Fruit fly (Drosophila melanogaster) whole organism, embryonic: ENCODE results near the gene CG10365.

ENCODE experiments used
- Bgb ChIP-seq: fragments of 200-800 bp; sonication (Bioruptor generic); IDR thresholded peaks from 2 replicates; pipeline ENCODE4 v1.3.6; 2022; ENCODE audit warnings: missing biosample characterization, missing genetic modification characterization; ENCODE audit not compliant: partially characterized antibody
- Blimp-1 ChIP-seq: fragments of 200-800 bp; sonication (Bioruptor generic); optimal IDR thresholded peaks from 3 replicates; lab custom pipeline; 2018; ENCODE audit warnings: missing biosample characterization, missing genetic modification characterization, mild to moderate bottlenecking, moderate library complexity, missing genetic modification reagents
- CG10209 ChIP-seq: fragments of 200-800 bp; sonication (Bioruptor generic); optimal IDR thresholded peaks from 3 replicates; lab custom pipeline; 2017; ENCODE audit warnings: missing biosample characterization, mild to moderate bottlenecking, missing genetic modification characterization, missing genetic modification reagents
- CG11247 ChIP-seq: fragments of 200-800 bp; sonication (Bioruptor generic); IDR thresholded peaks from 2 replicates; pipeline ENCODE4 v1.3.6; 2022; ENCODE audit warnings: missing biosample characterization, missing genetic modification characterization
- CG11398 ChIP-seq: fragments of 200-800 bp; sonication (Bioruptor generic); optimal IDR thresholded peaks from 2 replicates; lab custom pipeline; 2016; ENCODE audit warnings: missing biosample characterization, missing genetic modification characterization
- CG12659 ChIP-seq: fragments of 200-800 bp; sonication (Bioruptor generic); optimal IDR thresholded peaks from 3 replicates; lab custom pipeline; 2017; ENCODE audit warnings: mild to moderate bottlenecking, missing biosample characterization, missing genetic modification reagents, missing genetic modification characterization
- CG13775 ChIP-seq: fragments of 200-800 bp; sonication (Bioruptor generic); optimal IDR thresholded peaks from 3 replicates; lab custom pipeline; 2017; ENCODE audit warnings: missing biosample characterization, mild to moderate bottlenecking, missing genetic modification characterization
- CG14710 ChIP-seq: fragments of 200-800 bp; sonication (Bioruptor generic); optimal IDR thresholded peaks from 3 replicates; lab custom pipeline; 2019; ENCODE audit warnings: missing biosample characterization, mild to moderate bottlenecking, missing genetic modification characterization, moderate library complexity
- CG31441 ChIP-seq: fragments of 200-800 bp; sonication (Bioruptor generic); IDR thresholded peaks from 2 replicates; pipeline ENCODE4 v1.3.6; 2022; ENCODE audit warnings: missing biosample characterization, missing genetic modification characterization
- CG4424 ChIP-seq: fragments of 200-800 bp; sonication (Bioruptor generic); optimal IDR thresholded peaks from 3 replicates; lab custom pipeline; 2016; ENCODE audit warnings: missing biosample characterization, missing genetic modification characterization
- CG4730 ChIP-seq: fragments of 200-800 bp; sonication (Bioruptor generic); IDR thresholded peaks from 2 replicates; pipeline ENCODE4 v1.3.6; 2022; ENCODE audit warnings: missing biosample characterization, missing genetic modification characterization
- CG6654 ChIP-seq: fragments of 200-800 bp; sonication (Bioruptor generic); optimal IDR thresholded peaks from 2 replicates; lab custom pipeline; 2017; ENCODE audit warnings: missing biosample characterization, mild to moderate bottlenecking, missing genetic modification characterization
- CG7372 ChIP-seq: fragments of 200-800 bp; sonication (Bioruptor generic); IDR thresholded peaks from 2 replicates; pipeline ENCODE4 v1.3.6; 2022; ENCODE audit warnings: missing biosample characterization, missing genetic modification characterization
- CG7556 ChIP-seq: fragments of 200-800 bp; sonication (Bioruptor generic); optimal IDR thresholded peaks from 2 replicates; lab custom pipeline; 2017; ENCODE audit warnings: missing biosample characterization, mild to moderate bottlenecking, missing genetic modification characterization
- CG8089 ChIP-seq: fragments of 200-800 bp; sonication (Bioruptor generic); optimal IDR thresholded peaks from 3 replicates; lab custom pipeline; 2016; ENCODE audit warnings: missing biosample characterization, missing genetic modification characterization
- CG8765 ChIP-seq: fragments of 200-800 bp; sonication (Bioruptor generic); IDR thresholded peaks from 2 replicates; pipeline ENCODE4 v1.3.6; 2022; ENCODE audit warnings: missing biosample characterization, missing genetic modification characterization
- CG9727 ChIP-seq: fragments of 200-800 bp; sonication (Bioruptor generic); optimal IDR thresholded peaks from 3 replicates; lab custom pipeline; 2017; ENCODE audit warnings: missing biosample characterization, mild to moderate bottlenecking, missing genetic modification characterization
- CTCF ChIP-seq: fragments of 200-800 bp; sonication (Bioruptor generic); optimal IDR thresholded peaks from 2 replicates; lab custom pipeline; 2017; ENCODE audit warnings: missing biosample characterization, mild to moderate bottlenecking, missing genetic modification characterization, moderate library complexity
- D ChIP-seq, 2 experiments: fragments of 200-800 bp in 1 of 2; fragments of >200 bp in 1 of 2; sonication (Bioruptor generic) in 1 of 2; optimal IDR thresholded peaks; 2 replicates in 1 of 2; 3 replicates in 1 of 2; lab custom pipeline; 2017; ENCODE audit warnings: mild to moderate bottlenecking in 1 of 2, missing biosample characterization in 1 of 2, missing genetic modification characterization in 1 of 2, missing genetic modification reagents in 1 of 2
- D19A ChIP-seq: fragments of 200-800 bp; optimal IDR thresholded peaks from 3 replicates; lab custom pipeline; 2019; ENCODE audit warnings: missing biosample characterization, mild to moderate bottlenecking, missing genetic modification characterization, moderate library complexity
- Fer2 ChIP-seq: fragments of 200-800 bp; sonication (Bioruptor generic); optimal IDR thresholded peaks from 2 replicates; lab custom pipeline; 2018; ENCODE audit warnings: missing biosample characterization, mild to moderate bottlenecking, missing genetic modification characterization, moderate library complexity
- Gsc ChIP-seq: fragments of 200-800 bp; sonication (Bioruptor generic); IDR thresholded peaks from 2 replicates; pipeline ENCODE4 v1.3.6; 2022; ENCODE audit warnings: missing biosample characterization, missing genetic modification characterization
- Gug ChIP-seq: fragments of 200-800 bp; sonication (Bioruptor generic); IDR thresholded peaks from 4 replicates; pipeline ENCODE4 v1.3.6; 2022; ENCODE audit warnings: missing biosample characterization, missing genetic modification characterization
- Hmx ChIP-seq: fragments of 200-800 bp; sonication (Bioruptor generic); optimal IDR thresholded peaks from 2 replicates; lab custom pipeline; 2016; ENCODE audit warnings: missing biosample characterization, missing genetic modification characterization
- Hr3 ChIP-seq: fragments of 200-800 bp; sonication (Bioruptor generic); optimal IDR thresholded peaks from 3 replicates; lab custom pipeline; 2016; ENCODE audit warnings: missing biosample characterization, missing genetic modification characterization
- MBD-R2 ChIP-seq: fragments of 200-800 bp; sonication (Bioruptor generic); IDR thresholded peaks from 2 replicates; pipeline ENCODE4 v1.3.6; 2022; ENCODE audit warnings: missing biosample characterization, missing genetic modification characterization
- Mad ChIP-seq: fragments of 200-800 bp; sonication (Bioruptor generic); optimal IDR thresholded peaks from 2 replicates; lab custom pipeline; 2016; ENCODE audit warnings: missing biosample characterization, missing genetic modification characterization
- NFAT ChIP-seq: fragments of 200-800 bp; sonication (Bioruptor generic); IDR thresholded peaks from 2 replicates; pipeline ENCODE4 v1.3.6; 2022; ENCODE audit warnings: missing biosample characterization, missing genetic modification characterization
- Sox102F ChIP-seq: fragments of 200-800 bp; sonication (Bioruptor generic); optimal IDR thresholded peaks from 2 replicates; lab custom pipeline; 2018; ENCODE audit warnings: missing biosample characterization, mild to moderate bottlenecking, missing genetic modification characterization, moderate library complexity
- Ssrp ChIP-seq: fragments of 200-800 bp; sonication (Bioruptor generic); optimal IDR thresholded peaks from 2 replicates; lab custom pipeline; 2018; ENCODE audit warnings: missing biosample characterization, mild to moderate bottlenecking, missing genetic modification characterization, moderate library complexity
- Usf ChIP-seq: fragments of 200-800 bp; sonication (Bioruptor generic); optimal IDR thresholded peaks from 2 replicates; lab custom pipeline; 2017; ENCODE audit warnings: missing genotype, missing biosample characterization, missing genetic modification characterization
- ap ChIP-seq: fragments of 200-800 bp; sonication (Bioruptor generic); IDR thresholded peaks from 2 replicates; pipeline ENCODE4 v1.3.6; 2022; ENCODE audit warnings: missing biosample characterization, missing genetic modification characterization
- bcd ChIP-seq: fragments of 200-800 bp; sonication (Bioruptor generic); optimal IDR thresholded peaks from 2 replicates; lab custom pipeline; 2017; ENCODE audit warnings: missing biosample characterization, mild to moderate bottlenecking, missing genetic modification characterization
- chm ChIP-seq: fragments of 200-800 bp; sonication (Bioruptor generic); IDR thresholded peaks from 2 replicates; pipeline ENCODE4 v1.3.6; 2022; ENCODE audit warnings: missing biosample characterization, missing genetic modification characterization
- cwo ChIP-seq: fragments of 200-800 bp; sonication (Bioruptor generic); optimal IDR thresholded peaks from 3 replicates; lab custom pipeline; 2017; ENCODE audit warnings: missing biosample characterization, missing genetic modification characterization, mild to moderate bottlenecking, moderate library complexity, missing genetic modification reagents
- danr ChIP-seq: fragments of 200-800 bp; sonication (Bioruptor generic); IDR thresholded peaks from 2 replicates; pipeline ENCODE4 v1.3.6; 2022; ENCODE audit warnings: missing biosample characterization, missing genetic modification characterization
- fd64A ChIP-seq: fragments of 200-800 bp; sonication (Bioruptor generic); optimal IDR thresholded peaks from 3 replicates; lab custom pipeline; 2018; ENCODE audit warnings: missing biosample characterization, mild to moderate bottlenecking, missing genetic modification characterization
- gcm2 ChIP-seq: fragments of 200-800 bp; sonication (Bioruptor generic); optimal IDR thresholded peaks from 2 replicates; lab custom pipeline; 2016; ENCODE audit warnings: missing biosample characterization, missing genetic modification characterization
- grau ChIP-seq: fragments of 200-800 bp; optimal IDR thresholded peaks from 3 replicates; lab custom pipeline; 2019; ENCODE audit warnings: missing biosample characterization, mild to moderate bottlenecking, missing genetic modification characterization, moderate library complexity
- jigr1 ChIP-seq: fragments of 200-800 bp; sonication (Bioruptor generic); IDR thresholded peaks from 3 replicates; pipeline ENCODE4 v1.3.6; 2022; ENCODE audit warnings: missing biosample characterization, missing genetic modification characterization
- peb ChIP-seq: fragments of 200-800 bp; sonication (Bioruptor generic); IDR thresholded peaks from 2 replicates; pipeline ENCODE4 v1.3.6; 2022; ENCODE audit warnings: missing biosample characterization, missing genetic modification characterization
- pum ChIP-seq: fragments of 200-800 bp; sonication (Bioruptor generic); optimal IDR thresholded peaks from 2 replicates; lab custom pipeline; 2016; ENCODE audit warnings: missing biosample characterization, missing genetic modification characterization
- ro ChIP-seq: fragments of 200-800 bp; sonication (Bioruptor generic); IDR thresholded peaks from 2 replicates; pipeline ENCODE4 v1.3.6; 2022; ENCODE audit warnings: missing biosample characterization, missing genetic modification characterization
- sc ChIP-seq, 3 experiments: fragments of >200 bp in 2 of 3; fragments of 200-800 bp in 1 of 3; sonication (Bioruptor generic) in 1 of 3; optimal IDR thresholded peaks; 2 replicates in 2 of 3; 3 replicates in 1 of 3; lab custom pipeline; 2017; ENCODE audit warnings: mild to moderate bottlenecking in 1 of 3, missing biosample characterization in 1 of 3, missing genetic modification characterization in 1 of 3, missing genetic modification reagents in 1 of 3
- sr ChIP-seq: fragments of 200-800 bp; sonication (Bioruptor generic); IDR thresholded peaks from 3 replicates; pipeline ENCODE4 v1.3.6; 2022; ENCODE audit warnings: missing biosample characterization, missing genetic modification characterization
- stwl ChIP-seq: fragments of 200-800 bp; sonication (Bioruptor generic); optimal IDR thresholded peaks from 3 replicates; lab custom pipeline; 2018; ENCODE audit warnings: missing biosample characterization, mild to moderate bottlenecking, missing genetic modification characterization, moderate library complexity
- tup ChIP-seq: fragments of 200-800 bp; sonication (Bioruptor generic); optimal IDR thresholded peaks from 2 replicates; lab custom pipeline; 2016; ENCODE audit warnings: missing biosample characterization, mild to moderate bottlenecking, missing genetic modification characterization, moderate library complexity
- unpg ChIP-seq: fragments of 200-800 bp; sonication (Bioruptor generic); optimal IDR thresholded peaks from 3 replicates; lab custom pipeline; 2018; ENCODE audit warnings: missing biosample characterization, mild to moderate bottlenecking, missing genetic modification characterization, moderate library complexity
- zen2 ChIP-seq: fragments of 200-800 bp; sonication (Bioruptor generic); IDR thresholded peaks from 3 replicates; pipeline ENCODE4 v1.3.6; 2022; ENCODE audit warnings: missing biosample characterization, missing genetic modification characterization; ENCODE audit not compliant: partially characterized antibody
- zf30C ChIP-seq: fragments of 200-800 bp; sonication (Bioruptor generic); optimal IDR thresholded peaks from 3 replicates; lab custom pipeline; 2018; ENCODE audit warnings: missing biosample characterization, mild to moderate bottlenecking, missing genetic modification characterization

The CG10365 gene

dm6 chr3R:23772808-23773207 lies 49.7 kb downstream of the CG10365 start, which contains the start of gene tst (continued):
- TF ChIP-seq ro = peak; percentile 94
- peak; percentile 91 for TF ChIP-seq Blimp-1 (GFP tag; lab: Kevin White, UChicago)
- peak; percentile 85 for TF ChIP-seq D19A (tag; lab: Kevin White, UChicago)
- TF ChIP-seq NFAT (GFP tag; lab: Robert Waterston, UW) = peak; percentile 91
- peak; percentile 45 for TF ChIP-seq Mad
- TF ChIP-seq grau (tag; lab: Kevin White, UChicago) = peak; percentile 91
- TF ChIP-seq Usf = peak; percentile 79
- peak; percentile 92 for TF ChIP-seq peb (GFP tag; lab: Robert Waterston, UW)
- TF ChIP-seq CG10209 (GFP tag; lab: Kevin White, UChicago) = peak; percentile 92
- TF ChIP-seq CG4730 (GFP tag; lab: Robert Waterston, UW) = peak; percentile 96
- peak; percentile 94 for TF ChIP-seq CG9727
- peak; percentile 86 for TF ChIP-seq stwl (tag; lab: Kevin White, UChicago)
- TF ChIP-seq CG8765 (GFP tag; lab: Robert Waterston, UW) = peak; percentile 93
- no peak for TF ChIP-seq sc (optimal IDR thresholded peaks at IDR 0.05; lab: Kevin White, UChicago)
- peak; percentile 74 for TF ChIP-seq sc (GFP tag; optimal IDR thresholded peaks at IDR 0.05; lab: Kevin White, UChicago)
- TF ChIP-seq CG7556 (GFP tag; lab: Kevin White, UChicago) = peak; percentile 89
- TF ChIP-seq CG6654 (GFP tag; lab: Kevin White, UChicago) = peak; percentile 56
- peak; percentile 92 for TF ChIP-seq danr (GFP tag; lab: Robert Waterston, UW)
- TF ChIP-seq CG13775 (GFP tag; lab: Kevin White, UChicago) = peak; percentile 94
- TF ChIP-seq CG11247 (GFP tag; lab: Robert Waterston, UW) = peak; percentile 96
- 0 out of 2 replicates have a peak, but pooled peaks have one; percentile 9 for TF ChIP-seq Bgb (GFP tag; lab: Robert Waterston, UW)
- no peak for TF ChIP-seq CTCF (GFP tag; lab: Kevin White, UChicago)
- peak; percentile 39 for TF ChIP-seq gcm2 (GFP tag; lab: Kevin White, UChicago)
- peak; percentile 96 for TF ChIP-seq CG14710 (tag; lab: Kevin White, UChicago)
- peak; percentile 97 for TF ChIP-seq MBD-R2 (GFP tag; lab: Robert Waterston, UW)
- TF ChIP-seq CG31441 = peak; percentile 97
- no peak for TF ChIP-seq zf30C (GFP tag; lab: Kevin White, UChicago)
- TF ChIP-seq unpg = peak; percentile 92
- TF ChIP-seq ap (GFP tag; lab: Robert Waterston, UW) = peak; percentile 92
- no peak for TF ChIP-seq fd64A (GFP tag; lab: Kevin White, UChicago)
- peak; percentile 92 for TF ChIP-seq jigr1 (GFP tag; lab: Robert Waterston, UW)
- TF ChIP-seq pum (GFP tag; lab: Kevin White, UChicago) = peak; percentile 53
- peak; percentile 93 for TF ChIP-seq CG4424 (GFP tag; lab: Kevin White, UChicago)
- peak; percentile 92 for TF ChIP-seq Gsc (GFP tag; lab: Robert Waterston, UW)
- TF ChIP-seq Hmx (GFP tag; lab: Kevin White, UChicago) = no peak
- peak; percentile 96 for TF ChIP-seq Sox102F (GFP tag; lab: Kevin White, UChicago)
- peak; percentile 88 for TF ChIP-seq bcd (GFP tag; lab: Kevin White, UChicago)
- TF ChIP-seq CG7372 (GFP tag; lab: Robert Waterston, UW) = peak; percentile 97
- TF ChIP-seq zen2 = no peak
- no peak for TF ChIP-seq D (optimal IDR thresholded peaks at IDR 0.05; lab: Kevin White, UChicago)
- TF ChIP-seq D (GFP tag; optimal IDR thresholded peaks at IDR 0.05; lab: Kevin White, UChicago) = peak; percentile 78
- peak; percentile 95 for TF ChIP-seq Ssrp
- peak; percentile 95 for TF ChIP-seq Gug
- TF ChIP-seq CG8089 (GFP tag; lab: Kevin White, UChicago) = no peak
- peak; percentile 93 for TF ChIP-seq CG12659
- no peak for TF ChIP-seq CG11398 (GFP tag; lab: Kevin White, UChicago)
- TF ChIP-seq cwo (GFP tag; lab: Kevin White, UChicago) = peak; percentile 79
- peak; percentile 74 for TF ChIP-seq chm
- peak; percentile 74 for TF ChIP-seq tup (GFP tag; lab: Kevin White, UChicago)
- no peak for TF ChIP-seq sr
- TF ChIP-seq Hr3 (GFP tag; lab: Kevin White, UChicago) = peak; percentile 95
- TF ChIP-seq Fer2 (tag; lab: Kevin White, UChicago) = peak; percentile 80
